Worm (Caenorhabditis elegans) whole organism, young adult: ENCODE data around the gene C27H6.9.

Experiments used
- B0019.2 ChIP-seq: fragments of 200-800 bp; sonication (Bioruptor generic); conservative IDR thresholded peaks from 2 replicates; pipeline ENCODE4 v1.3.6; 2022; ENCODE audit warnings: missing genetic modification reagents, missing genetic modification characterization, missing compliant biosample characterization
- K11D2.4 ChIP-seq: fragments of 200-800 bp; sonication (Bioruptor generic); IDR thresholded peaks from 2 replicates; pipeline ENCODE4 v1.3.6; 2022; ENCODE audit warnings: missing genetic modification reagents, missing genetic modification characterization, missing compliant biosample characterization
- K12H6.12 ChIP-seq: fragments of 200-800 bp; sonication (Bioruptor generic); optimal IDR thresholded peaks from 2 replicates; lab custom pipeline; 2018; ENCODE audit warnings: mild to moderate bottlenecking, missing genetic modification characterization, missing compliant biosample characterization
- Y79H2A.3 ChIP-seq: fragments of 200-800 bp; sonication (Bioruptor generic); conservative IDR thresholded peaks from 2 replicates; pipeline ENCODE4 v1.3.6; 2022; ENCODE audit warnings: missing genetic modification reagents, missing genetic modification characterization, missing compliant biosample characterization
- ZK185.1 ChIP-seq: sonication (generic microtip); optimal IDR thresholded peaks from 2 replicates; lab custom pipeline; 2016; ENCODE audit warnings: mild to moderate bottlenecking, missing genetic modification characterization, missing compliant biosample characterization; ENCODE audit not compliant: poor library complexity, severe bottlenecking
- akir-1 ChIP-seq: fragments of 200-800 bp; sonication (Bioruptor generic); optimal IDR thresholded peaks from 2 replicates; lab custom pipeline; 2018; ENCODE audit warnings: mild to moderate bottlenecking, missing genetic modification characterization, moderate library complexity, missing compliant biosample characterization
- ama-1 ChIP-seq, 3 experiments: fragments of 150-350 bp in 1 of 3; sonication (generic microtip) in 2 of 3; optimal IDR thresholded peaks; 2 replicates each; lab custom pipeline; 2014 to 2018; ENCODE audit warnings: missing biosample characterization in 2 of 3, missing genetic modification characterization in 2 of 3, missing genetic modification reagents in 2 of 3
- aptf-2 ChIP-seq: fragments of 200-800 bp; sonication (Bioruptor generic); conservative IDR thresholded peaks from 2 replicates; pipeline ENCODE4 v1.3.6; 2022; ENCODE audit warnings: missing genetic modification reagents, missing genetic modification characterization, missing compliant biosample characterization
- atf-7 ChIP-seq: sonication (generic microtip); optimal IDR thresholded peaks from 2 replicates; lab custom pipeline; 2017; ENCODE audit warnings: mild to moderate bottlenecking, missing genetic modification characterization, missing compliant biosample characterization
- athp-1 ChIP-seq: sonication (generic microtip); optimal IDR thresholded peaks from 2 replicates; lab custom pipeline; 2017; ENCODE audit warnings: mild to moderate bottlenecking, missing genetic modification characterization, missing compliant biosample characterization
- attf-5 ChIP-seq: fragments of 200-800 bp; sonication (Bioruptor generic); optimal IDR thresholded peaks from 2 replicates; lab custom pipeline; 2018; ENCODE audit warnings: mild to moderate bottlenecking, missing genetic modification characterization, missing compliant biosample characterization
- attf-6 ChIP-seq: fragments of 200-800 bp; sonication (Bioruptor generic); IDR thresholded peaks from 2 replicates; pipeline ENCODE4 v1.3.6; 2022; ENCODE audit warnings: missing genetic modification reagents, missing genetic modification characterization, missing compliant biosample characterization
- bed-1 ChIP-seq: fragments of 200-800 bp; sonication (Bioruptor generic); IDR thresholded peaks from 2 replicates; pipeline ENCODE4 v1.3.6; 2022; ENCODE audit warnings: missing genetic modification reagents, missing genetic modification characterization, missing compliant biosample characterization
- ccch-3 ChIP-seq: fragments of 200-800 bp; sonication (Bioruptor generic); optimal IDR thresholded peaks from 2 replicates; lab custom pipeline; 2018; ENCODE audit warnings: mild to moderate bottlenecking, missing genetic modification characterization, missing compliant biosample characterization
- cebp-2 ChIP-seq: fragments of 200-800 bp; sonication (Bioruptor generic); IDR thresholded peaks from 2 replicates; pipeline ENCODE4 v1.3.6; 2022; ENCODE audit warnings: missing genetic modification characterization, missing compliant biosample characterization
- ceh-27 ChIP-seq: fragments of 200-800 bp; sonication (Bioruptor generic); optimal IDR thresholded peaks from 2 replicates; lab custom pipeline; 2018; ENCODE audit warnings: mild to moderate bottlenecking, missing genetic modification characterization, moderate library complexity, missing compliant biosample characterization
- ceh-58 ChIP-seq: fragments of 200-800 bp; sonication (Bioruptor generic); IDR thresholded peaks from 2 replicates; pipeline ENCODE4 v1.3.6; 2022; ENCODE audit warnings: missing genetic modification characterization, missing compliant biosample characterization
- ceh-91 ChIP-seq: fragments of 200-800 bp; sonication (Bioruptor generic); IDR thresholded peaks from 2 replicates; pipeline ENCODE4 v1.3.6; 2022; ENCODE audit warnings: missing genetic modification reagents, missing genetic modification characterization, missing compliant biosample characterization
- chd-7 ChIP-seq: sonication (generic microtip); optimal IDR thresholded peaks from 2 replicates; lab custom pipeline; 2016; ENCODE audit warnings: mild to moderate bottlenecking, missing genetic modification characterization, moderate library complexity, missing compliant biosample characterization
- egl-18 ChIP-seq: fragments of 200-800 bp; sonication (Bioruptor generic); IDR thresholded peaks from 2 replicates; pipeline ENCODE4 v1.3.6; 2022; ENCODE audit warnings: missing genetic modification reagents, missing genetic modification characterization, missing compliant biosample characterization
- egrh-3 ChIP-seq: fragments of 200-800 bp; sonication (Bioruptor generic); IDR thresholded peaks from 2 replicates; pipeline ENCODE4 v1.3.6; 2022; ENCODE audit warnings: missing genetic modification reagents, missing genetic modification characterization, missing compliant biosample characterization
- ets-4 ChIP-seq: fragments of 200-800 bp; sonication (Bioruptor generic); optimal IDR thresholded peaks from 2 replicates; lab custom pipeline; 2018; ENCODE audit warnings: mild to moderate bottlenecking, missing genetic modification characterization, missing compliant biosample characterization
- fkh-3 ChIP-seq: sonication (generic microtip); optimal IDR thresholded peaks from 2 replicates; lab custom pipeline; 2016; ENCODE audit warnings: mild to moderate bottlenecking, missing genetic modification characterization, missing compliant biosample characterization
- him-1 ChIP-seq: sonication (generic microtip); optimal IDR thresholded peaks from 2 replicates; lab custom pipeline; 2016; ENCODE audit warnings: missing genotype, missing genetic modification reagents, missing genetic modification characterization, missing compliant biosample characterization
- hlh-26 ChIP-seq: fragments of 200-800 bp; sonication (Bioruptor generic); conservative IDR thresholded peaks from 2 replicates; pipeline ENCODE4 v1.3.6; 2022; ENCODE audit warnings: missing genetic modification reagents, missing genetic modification characterization, missing compliant biosample characterization
- hsf-1 ChIP-seq: fragments of 200-800 bp; sonication (Bioruptor generic); IDR thresholded peaks from 2 replicates; pipeline ENCODE4 v1.3.6; 2022; ENCODE audit warnings: missing genetic modification reagents, missing genetic modification characterization, missing compliant biosample characterization
- let-526 ChIP-seq: fragments of 200-800 bp; sonication (Bioruptor generic); IDR thresholded peaks from 2 replicates; pipeline ENCODE4 v1.3.6; 2022; ENCODE audit warnings: missing genetic modification reagents, missing genetic modification characterization, missing compliant biosample characterization
- let-607 ChIP-seq, 2 experiments: fragments of 200-800 bp in 1 of 2; sonication (Bioruptor generic) in 1 of 2; sonication (generic microtip) in 1 of 2; optimal IDR thresholded peaks; 2 replicates each; lab custom pipeline; 2016 to 2018; ENCODE audit warnings: mild to moderate bottlenecking in 2 of 2, missing compliant biosample characterization in 2 of 2, missing genetic modification characterization in 2 of 2, moderate library complexity in 2 of 2, missing genotype in 1 of 2
- lin-40 ChIP-seq: sonication (generic microtip); optimal IDR thresholded peaks from 2 replicates; lab custom pipeline; 2016; ENCODE audit warnings: missing genetic modification characterization, mild to moderate bottlenecking, missing compliant biosample characterization, missing genotype, missing genetic modification reagents
- lin-54 ChIP-seq: fragments of 200-800 bp; sonication (Bioruptor generic); optimal IDR thresholded peaks from 2 replicates; lab custom pipeline; 2018; ENCODE audit warnings: mild to moderate bottlenecking, missing genetic modification characterization, missing compliant biosample characterization
- lir-1 ChIP-seq: fragments of 200-800 bp; sonication (Bioruptor generic); conservative IDR thresholded peaks from 2 replicates; pipeline ENCODE4 v1.3.6; 2022; ENCODE audit warnings: missing genetic modification reagents, missing genetic modification characterization, missing compliant biosample characterization
- madf-6 ChIP-seq: fragments of 200-800 bp; sonication (Bioruptor generic); IDR thresholded peaks from 2 replicates; pipeline ENCODE4 v1.3.6; 2022; ENCODE audit warnings: missing genetic modification reagents, missing genetic modification characterization, missing compliant biosample characterization
- mel-28 ChIP-seq: sonication (generic microtip); optimal IDR thresholded peaks from 2 replicates; lab custom pipeline; 2016; ENCODE audit warnings: borderline replicate concordance, mild to moderate bottlenecking, missing genetic modification characterization, missing compliant biosample characterization
- nfya-1 ChIP-seq: sonication (generic microtip); optimal IDR thresholded peaks from 2 replicates; lab custom pipeline; 2017; ENCODE audit warnings: antibody characterized with exemption, missing compliant biosample characterization, missing genetic modification characterization, borderline replicate concordance; ENCODE audit not compliant: insufficient read depth
- nhr-80 ChIP-seq: sonication (generic microtip); optimal IDR thresholded peaks from 2 replicates; lab custom pipeline; 2016; ENCODE audit warnings: missing genetic modification characterization, missing compliant biosample characterization
- pbrm-1 ChIP-seq: fragments of 200-800 bp; sonication (Bioruptor generic); IDR thresholded peaks from 2 replicates; pipeline ENCODE4 v1.3.6; 2022; ENCODE audit warnings: missing genetic modification reagents, missing genetic modification characterization, missing compliant biosample characterization
- pha-4 ChIP-seq: fragments of 150-350 bp; sonication (generic microtip); optimal IDR thresholded peaks from 2 replicates; lab custom pipeline; 2014; ENCODE audit warnings: missing biosample characterization, missing genetic modification reagents, missing genetic modification characterization
- rec-8 ChIP-seq, 2 experiments: sonication (generic microtip); optimal IDR thresholded peaks; 2 replicates each; lab custom pipeline; 2016; ENCODE audit warnings: mild to moderate bottlenecking in 2 of 2, missing genetic modification characterization in 2 of 2, missing genetic modification reagents in 2 of 2, missing genotype in 2 of 2, missing biosample characterization in 1 of 2, missing compliant biosample characterization in 1 of 2, moderate library complexity in 1 of 2
- rpc-1 ChIP-seq, 2 experiments: fragments of 150-350 bp in 1 of 2; sonication (generic microtip) in 1 of 2; optimal IDR thresholded peaks; 2 replicates each; lab custom pipeline; 2014 to 2018; ENCODE audit warnings: missing biosample characterization in 1 of 2, missing genetic modification characterization in 1 of 2, missing genetic modification reagents in 1 of 2, missing genotype in 1 of 2
- snpc-4 ChIP-seq, 5 experiments: fragments of 150-350 bp in 1 of 5; sonication (generic microtip) in 4 of 5; optimal IDR thresholded peaks; 2 replicates each; lab custom pipeline; 2014 to 2018; ENCODE audit warnings: missing genetic modification characterization in 5 of 5, missing biosample characterization in 3 of 5, antibody characterized with exemption in 2 of 5, mild to moderate bottlenecking in 2 of 5, missing compliant biosample characterization in 2 of 5, missing genotype in 2 of 5, moderate library complexity in 2 of 5, missing genetic modification reagents in 1 of 5
- somi-1 ChIP-seq: fragments of 200-800 bp; sonication (Bioruptor generic); optimal IDR thresholded peaks from 2 replicates; lab custom pipeline; 2018; ENCODE audit warnings: mild to moderate bottlenecking, missing genetic modification characterization, missing compliant biosample characterization
- sptf-2 ChIP-seq: fragments of 200-800 bp; sonication (Bioruptor generic); optimal IDR thresholded peaks from 2 replicates; lab custom pipeline; 2018; ENCODE audit warnings: mild to moderate bottlenecking, missing genetic modification characterization, missing compliant biosample characterization
- tbp1 ChIP-seq: fragments of 200-800 bp; sonication (Bioruptor generic); optimal IDR thresholded peaks from 2 replicates; lab custom pipeline; 2018; ENCODE audit warnings: mild to moderate bottlenecking, missing genetic modification characterization, missing compliant biosample characterization
- tbx-9 ChIP-seq: sonication (generic microtip); optimal IDR thresholded peaks from 2 replicates; lab custom pipeline; 2016; ENCODE audit warnings: borderline replicate concordance, missing genetic modification characterization, inconsistent platforms, missing compliant biosample characterization
- tlf-1 ChIP-seq: fragments of 200-800 bp; sonication (Bioruptor generic); optimal IDR thresholded peaks from 2 replicates; lab custom pipeline; 2018; ENCODE audit warnings: mild to moderate bottlenecking, missing genetic modification characterization, missing compliant biosample characterization
- ztf-25 ChIP-seq: fragments of 200-800 bp; sonication (Bioruptor generic); IDR thresholded peaks from 2 replicates; pipeline ENCODE4 v1.3.6; 2022; ENCODE audit warnings: missing genetic modification reagents, missing genetic modification characterization, missing compliant biosample characterization
- ztf-28 ChIP-seq: fragments of 200-800 bp; sonication (Bioruptor generic); IDR thresholded peaks from 2 replicates; pipeline ENCODE4 v1.3.6; 2022; ENCODE audit warnings: missing genetic modification reagents, missing genetic modification characterization, missing compliant biosample characterization

C27H6.9 gene

ce11 chrV:10019934-10020333, 37.3 kb downstream of the C27H6.9 start (continued):
- no peak for TF ChIP-seq let-607 (tag; optimal IDR thresholded peaks at IDR 0.05; lab: Kevin White, UChicago)
- TF ChIP-seq tbp1: peak; percentile 7
- no peak for TF ChIP-seq ztf-28 (GFP tag; lab: Robert Waterston, UW)
- TF ChIP-seq akir-1 (GFP tag; lab: Kevin White, UChicago): no peak
- TF ChIP-seq athp-1: no peak
- no peak for TF ChIP-seq fkh-3 (tag; lab: Kevin White, UChicago)
- no peak for TF ChIP-seq atf-7 (tag; lab: Kevin White, UChicago)
- no peak for TF ChIP-seq ztf-25
- TF ChIP-seq pbrm-1 (GFP tag; lab: Robert Waterston, UW): peak; percentile 44; the same call in 1 of the 2 replicates
- no peak for TF ChIP-seq rec-8 (tag; optimal IDR thresholded peaks at IDR 0.05; lab: Kevin White, UChicago)
- TF ChIP-seq lir-1 (GFP tag; lab: Robert Waterston, UW): no peak
- no peak for TF ChIP-seq somi-1 (GFP tag; lab: Kevin White, UChicago)
- TF ChIP-seq nhr-80 (tag; lab: Kevin White, UChicago): no peak
- TF ChIP-seq ceh-27 (GFP tag; lab: Kevin White, UChicago): no peak
- no peak for TF ChIP-seq ccch-3 (GFP tag; lab: Kevin White, UChicago)
- TF ChIP-seq egl-18 (GFP tag; lab: Robert Waterston, UW): no peak
- TF ChIP-seq ceh-91: no peak
- TF ChIP-seq pha-4 (tag; lab: Kevin White, UChicago): no peak
- TF ChIP-seq attf-6: no peak
- no peak for TF ChIP-seq bed-1 (GFP tag; lab: Robert Waterston, UW)
- TF ChIP-seq ets-4: no peak
- peak; percentile 40; the same call in 1 of the 2 replicates for TF ChIP-seq aptf-2 (GFP tag; lab: Robert Waterston, UW)
- no peak for TF ChIP-seq tbx-9 (tag; lab: Kevin White, UChicago)
- no peak for TF ChIP-seq ZK185.1 (tag; lab: Kevin White, UChicago)
- TF ChIP-seq K11D2.4 (GFP tag; lab: Robert Waterston, UW): no peak
- TF ChIP-seq tlf-1 (GFP tag; lab: Kevin White, UChicago): no peak
- TF ChIP-seq hlh-26 (GFP tag; lab: Robert Waterston, UW): no peak
- no peak for TF ChIP-seq ama-1 (optimal IDR thresholded peaks at IDR 0.05; lab: Kevin White, UChicago)
- TF ChIP-seq ama-1 (GFP tag; optimal IDR thresholded peaks at IDR 0.05; lab: Kevin White, UChicago): peak in 1 of 2 experiments; percentile 64
- TF ChIP-seq K12H6.12 (tag; lab: Kevin White, UChicago): peak; percentile 17
- TF ChIP-seq hsf-1 (GFP tag; lab: Robert Waterston, UW): peak; percentile 27; the same call in 1 of the 2 replicates
- no peak for TF ChIP-seq let-526 (GFP tag; lab: Robert Waterston, UW)
- TF ChIP-seq lin-54: no peak
- peak; percentile 39; the same call in 1 of the 2 replicates for TF ChIP-seq madf-6
- no peak for TF ChIP-seq egrh-3 (GFP tag; lab: Robert Waterston, UW)
- no peak for TF ChIP-seq B0019.2
- TF ChIP-seq chd-7 (tag; lab: Kevin White, UChicago): peak; percentile 10

ce11 chrV:10023062-10023536, 40.4 kb downstream of the C27H6.9 start:
- TF ChIP-seq mel-28 (tag; lab: Kevin White, UChicago) (no peak), him-1 (no peak), lin-40 (tag; lab: Kevin White, UChicago) (no peak), attf-5 (GFP tag; lab: Kevin White, UChicago) (no peak), hsf-1 (GFP tag; lab: Robert Waterston, UW) (no peak; the same call in 1 of the 2 replicates), cebp-2 (GFP tag; lab: Robert Waterston, UW) (no peak), snpc-4 (GFP tag; optimal IDR thresholded peaks at IDR 0.05; lab: Kevin White, UChicago) (peak; percentile 70), snpc-4 (tag; optimal IDR thresholded peaks at IDR 0.05; lab: Kevin White, UChicago) (peak in 3 of 4 experiments; percentile 17 to 69 (median 41)), ceh-58 (GFP tag; lab: Robert Waterston, UW) (no peak), sptf-2 (GFP tag; lab: Kevin White, UChicago) (no peak), ccch-3 (GFP tag; lab: Kevin White, UChicago) (no peak), nfya-1 (tag; lab: Kevin White, UChicago) (no peak), rpc-1 (optimal IDR thresholded peaks at IDR 0.05; lab: Kevin White, UChicago) (no peak), rpc-1 (tag; optimal IDR thresholded peaks at IDR 0.05; lab: Kevin White, UChicago) (peak; percentile 12), Y79H2A.3 (peak; percentile 98), fkh-3 (tag; lab: Kevin White, UChicago) (no peak)
